Worm (Caenorhabditis elegans) whole organism, L1 larva: ENCODE measurements around the gene F37A8.5.
A peak's percentile ranks its signal among the peaks of the same experiment; 100 is the strongest.

Experiments
- efl-1 ChIP-seq, 4 experiments: fragments of 150-350 bp; optimal IDR thresholded peaks in 3 of 4; peaks in 1 of 4; 1 replicate in 1 of 4; 2 replicates in 3 of 4; lab custom pipeline; 2014; ENCODE audit warnings: missing biosample characterization in 2 of 4, missing genetic modification characterization in 2 of 4, missing genetic modification reagents in 2 of 4
- lin-35 ChIP-seq, 2 experiments: fragments of 150-350 bp; optimal IDR thresholded peaks; 2 replicates each; lab custom pipeline; 2014; ENCODE audit warnings: missing biosample characterization in 2 of 2, missing genetic modification characterization in 2 of 2, missing genetic modification reagents in 2 of 2

Gene F37A8.5

ce11 chrIII:4007017-4007416 is 50.6 kb downstream of the F37A8.5 start:
- TF ChIP-seq lin-35 (GFP tag; optimal IDR thresholded peaks at IDR 0.05; lab: Kevin White, UChicago) = no peak
- TF ChIP-seq efl-1 (optimal IDR thresholded peaks at IDR 0.05; lab: Kevin White, UChicago) = no peak
- TF ChIP-seq efl-1 (GFP tag; optimal IDR thresholded peaks at IDR 0.05 in 1 of 2; lab: Kevin White, UChicago) = peak in 1 of 2 experiments; percentile 64
- TF ChIP-seq, all 84 proteins: peak for 1
